Fruit fly (Drosophila melanogaster): ENCODE data around the gene Tsp.

The Tsp gene

dm6 chr2L:6667719-6668325, 41.1 kb downstream of the Tsp start, which contains the start of gene Galt (continued):
- TF ChIP-seq gsb-n (tag; optimal IDR thresholded peaks at IDR 0.05) (peak; percentile 19), CG6765 (GFP tag; optimal IDR thresholded peaks at IDR 0.05) (peak; percentile 5), CG9727 (GFP tag; optimal IDR thresholded peaks at IDR 0.05) (peak; percentile 51), stwl (tag; optimal IDR thresholded peaks at IDR 0.05) (peak; percentile 53), MESR4 (GFP tag; optimal IDR thresholded peaks at IDR 0.05) (peak; percentile 33), crol (GFP tag; IDR thresholded peaks at IDR 0.05) (no peak), gcm2 (GFP tag; optimal IDR thresholded peaks at IDR 0.05) (no peak), cg (GFP tag; optimal IDR thresholded peaks at IDR 0.05) (peak; percentile 65), oc (tag; optimal IDR thresholded peaks at IDR 0.05) (no peak), fd3F (GFP tag; optimal IDR thresholded peaks at IDR 0.05) (peak; percentile 11), CG17328 (GFP tag; IDR thresholded peaks at IDR 0.05) (peak; percentile 49; the same call in 1 of the 2 replicates), Stat92E (GFP tag; optimal IDR thresholded peaks at IDR 0.05) (no peak), amos (GFP tag; IDR thresholded peaks at IDR 0.05; ENCODE audit: partially characterized antibody) (peak; percentile 10; the same call in 1 of the 2 replicates), hbn (GFP tag; IDR thresholded peaks at IDR 0.05; ENCODE audit: partially characterized antibody) (peak; percentile 37; the same call in 1 of the 2 replicates), ac (GFP tag; optimal IDR thresholded peaks at IDR 0.05) (no peak), CG4328 (GFP tag; optimal IDR thresholded peaks at IDR 0.05) (peak; percentile 39), CG13424 (tag; optimal IDR thresholded peaks at IDR 0.05) (peak; percentile 46), wek (GFP tag; optimal IDR thresholded peaks at IDR 0.05) (peak; percentile 39), Xrp1 (GFP tag; IDR thresholded peaks at IDR 0.05) (peak; percentile 52), CG11093 (GFP tag; IDR thresholded peaks at IDR 0.05) (no peak), Ravus (GFP tag; IDR thresholded peaks at IDR 0.05) (no peak), CG14860 (GFP tag; IDR thresholded peaks at IDR 0.05; ENCODE audit: partially characterized antibody) (peak; percentile 90), CG12155 (GFP tag; optimal IDR thresholded peaks at IDR 0.05) (no peak), Gug (GFP tag; IDR thresholded peaks at IDR 0.05) (no peak), Nf-YB (GFP tag; optimal IDR thresholded peaks at IDR 0.05) (peak; percentile 14), tap (tag; optimal IDR thresholded peaks at IDR 0.05) (peak; percentile 26), Dp (GFP tag; optimal IDR thresholded peaks at IDR 0.05) (peak; percentile 10), Jarid2 (GFP tag; optimal IDR thresholded peaks at IDR 0.05) (peak; percentile 18), CG17186 (GFP tag; optimal IDR thresholded peaks at IDR 0.05) (peak; percentile 16), Deaf1 (tag; optimal IDR thresholded peaks at IDR 0.05) (peak; percentile 37), CG1233 (GFP tag; optimal IDR thresholded peaks at IDR 0.05) (peak; percentile 46), CG6254 (GFP tag; optimal IDR thresholded peaks at IDR 0.05) (no peak), Max (GFP tag; optimal IDR thresholded peaks at IDR 0.05) (peak; percentile 30), CG3407 (GFP tag; optimal IDR thresholded peaks at IDR 0.05) (no peak), pros (GFP tag; optimal IDR thresholded peaks at IDR 0.05) (peak; percentile 57), Dll (GFP tag; IDR thresholded peaks at IDR 0.05; ENCODE audit: partially characterized antibody) (peak; percentile 77), CG2712 (tag; optimal IDR thresholded peaks at IDR 0.05) (peak; percentile 69), ase (GFP tag; IDR thresholded peaks at IDR 0.05) (no peak), dysf (GFP tag; IDR thresholded peaks at IDR 0.05) (peak; percentile 24; the same call in 1 of the 3 replicates), B-H1 (GFP tag; IDR thresholded peaks at IDR 0.05) (no peak; the same call in 2 of the 3 replicates), wdn (GFP tag; IDR thresholded peaks at IDR 0.05) (no peak), CG3281 (GFP tag; optimal IDR thresholded peaks at IDR 0.05) (peak; percentile 44), CG6689 (GFP tag; IDR thresholded peaks at IDR 0.05) (no peak), bsh (GFP tag; optimal IDR thresholded peaks at IDR 0.05) (peak in 1 of 2 experiments; percentile 56), CG1602 (GFP tag; optimal IDR thresholded peaks at IDR 0.05) (no peak), CG12104 (GFP tag; optimal IDR thresholded peaks at IDR 0.05) (no peak), hb (GFP tag; IDR thresholded peaks at IDR 0.05; ENCODE audit: partially characterized antibody) (peak; percentile 76), CG10147 (GFP tag; optimal IDR thresholded peaks at IDR 0.05) (no peak)
